Worm (Caenorhabditis elegans) whole organism, L4 larva: ENCODE data around the gene ZK507.1.

Experiments
- Y48G9A.11 ChIP-seq: fragments of 200-800 bp; sonication (Bioruptor generic); IDR thresholded peaks from 2 replicates; pipeline ENCODE4 v1.3.6; 2022; ENCODE audit warnings: missing genetic modification reagents, missing genetic modification characterization, missing compliant biosample characterization
- ZK546.5 ChIP-seq, 2 experiments: sonication (generic microtip); optimal IDR thresholded peaks; 2 replicates each; lab custom pipeline; 2017; ENCODE audit warnings: missing biosample characterization in 2 of 2, missing genetic modification characterization in 2 of 2
- ceh-20 ChIP-seq: fragments of 200-800 bp; sonication (Bioruptor generic); IDR thresholded peaks from 2 replicates; pipeline ENCODE4 v1.3.6; 2022; ENCODE audit warnings: missing genetic modification reagents, missing genetic modification characterization, missing compliant biosample characterization
- ces-1 ChIP-seq: fragments of 150-350 bp; sonication (generic microtip); optimal IDR thresholded peaks from 4 replicates; lab custom pipeline; 2014; ENCODE audit warnings: missing biosample characterization, missing genetic modification reagents, missing genetic modification characterization
- lim-7 ChIP-seq: fragments of 200-800 bp; sonication (Bioruptor generic); IDR thresholded peaks from 2 replicates; pipeline ENCODE4 v1.3.6; 2022; ENCODE audit warnings: missing genetic modification characterization, missing compliant biosample characterization
- lin-13 ChIP-seq: fragments of 150-350 bp; optimal IDR thresholded peaks from 2 replicates; lab custom pipeline; 2014; ENCODE audit warnings: missing biosample characterization, missing genetic modification reagents, missing genetic modification characterization
- lin-15B ChIP-seq: fragments of 150-350 bp; sonication (generic microtip); optimal IDR thresholded peaks from 3 replicates; lab custom pipeline; 2014; ENCODE audit warnings: missing biosample characterization, missing genetic modification characterization
- mdl-1 ChIP-seq, 2 experiments: fragments of 150-350 bp in 1 of 2; sonication (generic microtip) in 1 of 2; optimal IDR thresholded peaks; 2 replicates each; lab custom pipeline; 2014 to 2017; ENCODE audit warnings: missing biosample characterization in 2 of 2, missing genetic modification characterization in 2 of 2
- nhr-77 ChIP-seq: fragments of 150-350 bp; optimal IDR thresholded peaks from 2 replicates; lab custom pipeline; 2014; ENCODE audit warnings: missing biosample characterization, missing genetic modification characterization

DNA sequence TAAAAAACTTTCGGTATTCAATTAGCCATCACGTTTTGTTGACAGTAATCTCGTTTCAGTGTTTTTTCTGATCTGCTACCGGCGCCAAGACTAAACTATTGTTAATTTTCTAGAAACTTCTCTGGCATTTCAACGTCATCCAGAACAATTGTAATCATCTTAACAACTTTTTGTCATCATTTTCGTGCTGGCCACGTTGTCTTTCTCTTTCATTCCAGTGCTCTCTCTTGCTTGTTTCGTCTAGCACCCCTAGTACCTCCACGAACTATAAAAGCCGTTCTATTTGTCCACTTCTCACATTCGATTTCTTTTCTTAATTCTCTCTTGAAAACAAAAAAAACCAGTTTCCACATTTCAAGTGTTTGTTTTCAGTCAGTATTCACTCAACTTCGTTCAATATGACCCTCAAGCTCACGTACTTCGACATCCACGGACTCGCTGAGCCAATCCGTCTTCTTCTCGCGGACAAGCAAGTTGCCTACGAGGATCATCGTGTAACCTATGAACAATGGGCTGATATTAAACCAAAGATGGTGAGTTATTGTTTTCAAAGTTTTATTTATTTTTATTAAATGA, 42.1 kb downstream of the ZK507.1 start, which contains the start of gene gst-1:
- no peak for TF ChIP-seq mdl-1 (tag; optimal IDR thresholded peaks at IDR 0.05; lab: Kevin White, UChicago)
- no peak for TF ChIP-seq Y48G9A.11 (GFP tag; lab: Robert Waterston, UW)
- TF ChIP-seq ces-1 (GFP tag; lab: Kevin White, UChicago) = no peak
- no peak for TF ChIP-seq ceh-20 (GFP tag; lab: Robert Waterston, UW)
- TF ChIP-seq lin-15B (tag; lab: Kevin White, UChicago) = no peak
- TF ChIP-seq lim-7 (GFP tag; lab: Robert Waterston, UW) = no peak
- no peak for TF ChIP-seq ZK546.5 (tag; optimal IDR thresholded peaks at IDR 0.05; lab: Kevin White, UChicago)
- TF ChIP-seq nhr-77 (tag; lab: Kevin White, UChicago) = no peak
- no peak for TF ChIP-seq lin-13 (GFP tag; lab: Kevin White, UChicago)
